Worm (Caenorhabditis elegans) whole organism, midembryonic: ENCODE results near the gene sre-6.

Source experiments
- T22C8.4 ChIP-seq: fragments of 200-800 bp; sonication (Bioruptor generic); IDR thresholded peaks from 2 replicates; pipeline ENCODE4 v1.3.6; 2022; ENCODE audit warnings: missing genetic modification characterization, missing compliant biosample characterization
- cog-1 ChIP-seq: sonication (generic microtip); optimal IDR thresholded peaks from 2 replicates; lab custom pipeline; 2016; ENCODE audit warnings: missing genetic modification characterization, missing compliant biosample characterization
- flt-1 ChIP-seq: fragments of 200-800 bp; sonication (Bioruptor generic); IDR thresholded peaks from 2 replicates; pipeline ENCODE4 v1.3.6; 2022; ENCODE audit warnings: missing genetic modification characterization, missing compliant biosample characterization
- klf-2 ChIP-seq: fragments of 200-800 bp; sonication (Bioruptor generic); conservative IDR thresholded peaks from 2 replicates; pipeline ENCODE4 v1.3.6; 2022; ENCODE audit warnings: missing genetic modification reagents, missing genetic modification characterization, missing compliant biosample characterization
- med-1 ChIP-seq: sonication (generic microtip); optimal IDR thresholded peaks from 2 replicates; lab custom pipeline; 2017; ENCODE audit warnings: missing genetic modification characterization, mild to moderate bottlenecking, missing compliant biosample characterization, antibody characterized with exemption, missing genetic modification reagents; ENCODE audit not compliant: insufficient read depth
- ref-1 ChIP-seq: fragments of 200-800 bp; sonication (Bioruptor generic); conservative IDR thresholded peaks from 2 replicates; pipeline ENCODE4 v1.3.6; 2022; ENCODE audit warnings: missing genetic modification reagents, missing genetic modification characterization, missing compliant biosample characterization
- tab-1 ChIP-seq: fragments of 200-800 bp; sonication (Bioruptor generic); IDR thresholded peaks from 2 replicates; pipeline ENCODE4 v1.3.6; 2022; ENCODE audit warnings: missing genetic modification characterization, missing compliant biosample characterization
- ztf-23 ChIP-seq: fragments of 200-800 bp; sonication (Bioruptor generic); IDR thresholded peaks from 2 replicates; pipeline ENCODE4 v1.3.6; 2022; ENCODE audit warnings: missing genetic modification reagents, missing genetic modification characterization, missing compliant biosample characterization
- ztf-29 ChIP-seq: fragments of 200-800 bp; sonication (Bioruptor generic); IDR thresholded peaks from 2 replicates; pipeline ENCODE4 v1.3.6; 2022; ENCODE audit warnings: missing genetic modification reagents, missing genetic modification characterization, missing compliant biosample characterization

- TF ChIP-seq ref-1 (no peak), ztf-29 (GFP tag; lab: Robert Waterston, UW) (no peak), flt-1 (GFP tag; lab: Robert Waterston, UW) (no peak), T22C8.4 (GFP tag; lab: Robert Waterston, UW) (no peak), ztf-23 (GFP tag; lab: Robert Waterston, UW) (no peak), klf-2 (GFP tag; lab: Robert Waterston, UW) (no peak), tab-1 (GFP tag; lab: Robert Waterston, UW) (no peak), med-1 (no peak), cog-1 (tag; lab: Kevin White, UChicago) (no peak)
Measured at ce11 chrV:10770026-10770425, 7.4 kb upstream of the sre-6 start, which contains the start of the genes D1054.1 and pas-2.
